Worm (Caenorhabditis elegans): ENCODE data around the gene srw-8.

- TF ChIP-seq him-1 (tag; optimal IDR thresholded peaks at IDR 0.05) (no peak), W03F9.2 (tag; optimal IDR thresholded peaks at IDR 0.05) (no peak)
Measured at ce11 chrV:3028205-3028604, 5.9 kb downstream of the srw-8 start, which contains the start of gene asp-7.
